Fruit fly (Drosophila melanogaster) whole organism, embryonic: Measurements from ENCODE around the gene Sem1.

Experiments used
- Adf1 ChIP-seq: fragments of 200-800 bp; sonication (Bioruptor generic); IDR thresholded peaks from 2 replicates; pipeline ENCODE4 v1.3.6; 2022; ENCODE audit warnings: missing biosample characterization, missing genetic modification characterization
- CG1832 ChIP-seq: fragments of 200-800 bp; sonication (Bioruptor generic); optimal IDR thresholded peaks from 2 replicates; lab custom pipeline; 2017; ENCODE audit warnings: missing biosample characterization, mild to moderate bottlenecking, missing genetic modification characterization, inconsistent platforms
- CG30431 ChIP-seq: fragments of 200-800 bp; sonication (Bioruptor generic); optimal IDR thresholded peaks from 2 replicates; lab custom pipeline; 2017; ENCODE audit warnings: missing biosample characterization, missing genetic modification characterization
- CG9727 ChIP-seq: fragments of 200-800 bp; sonication (Bioruptor generic); optimal IDR thresholded peaks from 3 replicates; lab custom pipeline; 2017; ENCODE audit warnings: missing biosample characterization, mild to moderate bottlenecking, missing genetic modification characterization
- Dll ChIP-seq: fragments of 200-800 bp; sonication (Bioruptor generic); IDR thresholded peaks from 4 replicates; pipeline ENCODE4 v1.3.6; 2022; ENCODE audit warnings: missing biosample characterization, missing genetic modification characterization; ENCODE audit not compliant: partially characterized antibody
- Dp ChIP-seq: fragments of 200-800 bp; sonication (Bioruptor generic); optimal IDR thresholded peaks from 2 replicates; lab custom pipeline; 2018; ENCODE audit warnings: missing biosample characterization, mild to moderate bottlenecking, missing genetic modification characterization, moderate library complexity
- YL-1 ChIP-seq: fragments of 200-800 bp; sonication (Bioruptor generic); optimal IDR thresholded peaks from 3 replicates; lab custom pipeline; 2017; ENCODE audit warnings: missing biosample characterization, mild to moderate bottlenecking, missing genetic modification characterization
- bsh ChIP-seq, 2 experiments: fragments of 200-800 bp; sonication (Bioruptor generic); optimal IDR thresholded peaks; 2 replicates each; lab custom pipeline; 2017 to 2018; ENCODE audit warnings: mild to moderate bottlenecking in 2 of 2, missing biosample characterization in 2 of 2, missing genetic modification characterization in 2 of 2, moderate library complexity in 1 of 2
- hbn ChIP-seq: fragments of 200-800 bp; sonication (Bioruptor generic); IDR thresholded peaks from 2 replicates; pipeline ENCODE4 v1.3.6; 2022; ENCODE audit warnings: missing biosample characterization, missing genetic modification characterization; ENCODE audit not compliant: partially characterized antibody
- lbe ChIP-seq: fragments of 200-800 bp; sonication (Bioruptor generic); optimal IDR thresholded peaks from 2 replicates; lab custom pipeline; 2016; ENCODE audit warnings: missing biosample characterization, mild to moderate bottlenecking, missing genetic modification characterization
- tup ChIP-seq: fragments of 200-800 bp; sonication (Bioruptor generic); optimal IDR thresholded peaks from 2 replicates; lab custom pipeline; 2016; ENCODE audit warnings: missing biosample characterization, mild to moderate bottlenecking, missing genetic modification characterization, moderate library complexity

DNA sequence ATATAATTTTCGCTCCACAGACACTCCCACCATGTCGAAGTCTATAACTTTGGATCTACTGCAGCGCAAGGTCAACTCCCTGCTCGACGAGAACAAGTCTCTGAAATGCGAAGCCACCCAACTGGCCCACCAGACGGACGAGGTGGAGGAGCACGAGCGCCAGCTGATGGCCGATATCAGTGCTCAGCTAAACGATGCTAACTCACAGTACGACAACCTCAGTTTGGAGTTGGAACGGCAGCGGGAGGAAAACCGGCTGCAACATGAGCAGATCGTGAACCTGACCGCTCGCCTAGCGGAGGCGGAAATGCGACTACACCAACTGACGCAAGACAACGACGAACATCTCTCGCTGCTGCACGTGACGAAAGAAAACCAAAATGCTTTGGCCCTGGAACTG, 12.0 kb upstream of the Sem1 start:
- TF ChIP-seq Dll (GFP tag; lab: Robert Waterston, UW) (no peak), Adf1 (GFP tag; lab: Robert Waterston, UW) (no peak), lbe (no peak), CG1832 (GFP tag; lab: Kevin White, UChicago) (no peak), YL-1 (GFP tag; lab: Kevin White, UChicago) (no peak), CG9727 (no peak), bsh (GFP tag; optimal IDR thresholded peaks at IDR 0.05; lab: Kevin White, UChicago) (no peak), tup (GFP tag; lab: Kevin White, UChicago) (no peak), hbn (GFP tag; lab: Robert Waterston, UW) (no peak), Dp (GFP tag; lab: Kevin White, UChicago) (no peak), CG30431 (GFP tag; lab: Kevin White, UChicago) (no peak)
